Worm (Caenorhabditis elegans) whole organism, L1 larva: ENCODE results near the gene uda-1.

Experiments
- C34B4.2 ChIP-seq: sonication (generic microtip); optimal IDR thresholded peaks from 2 replicates; lab custom pipeline; 2017; ENCODE audit warnings: mild to moderate bottlenecking, missing genetic modification characterization, missing compliant biosample characterization
- F16B12.6 ChIP-seq: fragments of 150-350 bp; optimal IDR thresholded peaks from 2 replicates; lab custom pipeline; 2014; ENCODE audit warnings: missing biosample characterization, missing genetic modification characterization
- Y116A8C.19 ChIP-seq: sonication (generic microtip); optimal IDR thresholded peaks from 2 replicates; lab custom pipeline; 2016; ENCODE audit warnings: missing compliant biosample characterization, missing genetic modification characterization, borderline replicate concordance
- aha-1 ChIP-seq: fragments of 150-350 bp; optimal IDR thresholded peaks from 2 replicates; lab custom pipeline; 2014; ENCODE audit warnings: missing biosample characterization, missing genetic modification characterization
- alr-1 ChIP-seq: fragments of 200-800 bp; sonication (Bioruptor generic); optimal IDR thresholded peaks from 2 replicates; lab custom pipeline; 2018; ENCODE audit warnings: borderline replicate concordance, mild to moderate bottlenecking, missing genetic modification characterization, missing compliant biosample characterization
- aly-2 ChIP-seq: fragments of 150-350 bp; optimal IDR thresholded peaks from 2 replicates; lab custom pipeline; 2014; ENCODE audit warnings: missing biosample characterization, missing genetic modification characterization
- blmp-1 ChIP-seq: fragments of 150-350 bp; optimal IDR thresholded peaks from 2 replicates; lab custom pipeline; 2014; ENCODE audit warnings: missing biosample characterization, missing genetic modification characterization
- ceh-63 ChIP-seq: fragments of 200-800 bp; sonication (Bioruptor generic); optimal IDR thresholded peaks from 2 replicates; lab custom pipeline; 2018; ENCODE audit warnings: mild to moderate bottlenecking, missing genetic modification characterization, missing compliant biosample characterization
- ceh-82 ChIP-seq, 3 experiments: fragments of 150-350 bp in 1 of 3; sonication (generic microtip) in 2 of 3; optimal IDR thresholded peaks; 2 replicates each; lab custom pipeline; 2014 to 2017; ENCODE audit warnings: missing biosample characterization in 3 of 3, missing genetic modification characterization in 3 of 3
- ceh-88 ChIP-seq: fragments of 200-800 bp; sonication (Bioruptor generic); IDR thresholded peaks from 2 replicates; pipeline ENCODE4 v1.3.6; 2022; ENCODE audit warnings: missing genetic modification characterization, missing compliant biosample characterization
- ces-1 ChIP-seq: fragments of 150-350 bp; optimal IDR thresholded peaks from 2 replicates; lab custom pipeline; 2014; ENCODE audit warnings: missing biosample characterization, missing genetic modification reagents, missing genetic modification characterization
- dpl-1 ChIP-seq, 3 experiments: fragments of 150-350 bp in 2 of 3; sonication (generic microtip) in 1 of 3; optimal IDR thresholded peaks; 2 replicates each; lab custom pipeline; 2014 to 2017; ENCODE audit warnings: missing biosample characterization in 3 of 3, missing genetic modification characterization in 3 of 3, missing genetic modification reagents in 3 of 3
- efl-1 ChIP-seq, 4 experiments: fragments of 150-350 bp; optimal IDR thresholded peaks in 3 of 4; peaks in 1 of 4; 1 replicate in 1 of 4; 2 replicates in 3 of 4; lab custom pipeline; 2014; ENCODE audit warnings: missing biosample characterization in 2 of 4, missing genetic modification characterization in 2 of 4, missing genetic modification reagents in 2 of 4
- efl-3 ChIP-seq: fragments of 200-800 bp; sonication (Bioruptor generic); optimal IDR thresholded peaks from 2 replicates; lab custom pipeline; 2018; ENCODE audit warnings: mild to moderate bottlenecking, missing genetic modification characterization, missing compliant biosample characterization
- egl-13 ChIP-seq: sonication (generic microtip); optimal IDR thresholded peaks from 2 replicates; lab custom pipeline; 2016; ENCODE audit warnings: missing genotype, missing genetic modification reagents, missing genetic modification characterization, missing compliant biosample characterization
- fkh-8 ChIP-seq: sonication (generic microtip); optimal IDR thresholded peaks from 2 replicates; lab custom pipeline; 2016; ENCODE audit warnings: mild to moderate bottlenecking, missing genetic modification characterization, missing compliant biosample characterization
- irx-1 ChIP-seq: sonication (generic microtip); optimal IDR thresholded peaks from 2 replicates; lab custom pipeline; 2016; ENCODE audit warnings: missing genetic modification characterization, missing compliant biosample characterization
- isw-1 ChIP-seq: fragments of 200-800 bp; sonication (Bioruptor generic); IDR thresholded peaks from 2 replicates; pipeline ENCODE4 v1.3.6; 2022; ENCODE audit warnings: missing genetic modification characterization, missing compliant biosample characterization
- lin-13 ChIP-seq: fragments of 150-350 bp; optimal IDR thresholded peaks from 2 replicates; lab custom pipeline; 2014; ENCODE audit warnings: missing biosample characterization, missing genetic modification reagents, missing genetic modification characterization
- lin-14 ChIP-seq: fragments of 200-800 bp; sonication (Bioruptor generic); optimal IDR thresholded peaks from 2 replicates; lab custom pipeline; 2018; ENCODE audit warnings: mild to moderate bottlenecking, missing genetic modification characterization, moderate library complexity, missing compliant biosample characterization
- lin-35 ChIP-seq, 2 experiments: fragments of 150-350 bp; optimal IDR thresholded peaks; 2 replicates each; lab custom pipeline; 2014; ENCODE audit warnings: missing biosample characterization in 2 of 2, missing genetic modification characterization in 2 of 2, missing genetic modification reagents in 2 of 2
- lin-39 ChIP-seq: fragments of 150-350 bp; optimal IDR thresholded peaks from 2 replicates; lab custom pipeline; 2014; ENCODE audit warnings: missing biosample characterization, missing genetic modification reagents, missing genetic modification characterization
- lir-3 ChIP-seq: sonication (generic microtip); optimal IDR thresholded peaks from 2 replicates; lab custom pipeline; 2016; ENCODE audit warnings: mild to moderate bottlenecking, missing genetic modification characterization, moderate library complexity, missing compliant biosample characterization; ENCODE audit not compliant: poor library complexity
- lsy-2 ChIP-seq, 2 experiments: fragments of 150-350 bp; optimal IDR thresholded peaks; 2 replicates each; lab custom pipeline; 2014; ENCODE audit warnings: missing biosample characterization in 2 of 2, missing genetic modification characterization in 2 of 2
- mab-9 ChIP-seq: fragments of 200-800 bp; sonication (Bioruptor generic); IDR thresholded peaks from 2 replicates; pipeline ENCODE4 v1.3.6; 2022; ENCODE audit warnings: missing genetic modification reagents, missing genetic modification characterization, missing compliant biosample characterization
- mep-1 ChIP-seq: fragments of 150-350 bp; optimal IDR thresholded peaks from 2 replicates; lab custom pipeline; 2014; ENCODE audit warnings: missing biosample characterization, missing genetic modification characterization
- nhr-19 ChIP-seq: fragments of 200-800 bp; sonication (Bioruptor generic); conservative IDR thresholded peaks from 2 replicates; pipeline ENCODE4 v1.3.6; 2022; ENCODE audit warnings: missing genetic modification characterization, missing compliant biosample characterization
- nhr-20 ChIP-seq: sonication (generic microtip); optimal IDR thresholded peaks from 2 replicates; lab custom pipeline; 2016; ENCODE audit warnings: mild to moderate bottlenecking, missing genetic modification characterization, missing compliant biosample characterization
- nhr-47 ChIP-seq: sonication (generic microtip); optimal IDR thresholded peaks from 2 replicates; lab custom pipeline; 2016; ENCODE audit warnings: mild to moderate bottlenecking, missing genetic modification characterization, moderate library complexity, missing compliant biosample characterization
- nhr-71 ChIP-seq: sonication (generic microtip); optimal IDR thresholded peaks from 2 replicates; lab custom pipeline; 2016; ENCODE audit warnings: mild to moderate bottlenecking, missing genetic modification characterization, moderate library complexity, missing compliant biosample characterization
- nhr-76 ChIP-seq: sonication (generic microtip); optimal IDR thresholded peaks from 2 replicates; lab custom pipeline; 2017; ENCODE audit warnings: missing biosample characterization, missing genetic modification characterization
- nhr-85 ChIP-seq: sonication (generic microtip); peaks from one replicate; lab custom pipeline; 2016; ENCODE audit warnings: missing genetic modification characterization, inconsistent platforms, missing compliant biosample characterization
- nhr-90 ChIP-seq: sonication (generic microtip); optimal IDR thresholded peaks from 2 replicates; lab custom pipeline; 2016; ENCODE audit warnings: mild to moderate bottlenecking, missing genetic modification characterization, missing compliant biosample characterization; ENCODE audit not compliant: poor library complexity
- pag-3 ChIP-seq: sonication (generic microtip); optimal IDR thresholded peaks from 2 replicates; lab custom pipeline; 2017; ENCODE audit warnings: missing genetic modification characterization, mild to moderate bottlenecking, missing compliant biosample characterization, antibody characterized with exemption, borderline replicate concordance; ENCODE audit not compliant: insufficient read depth
- rnt-1 ChIP-seq: sonication (generic microtip); optimal IDR thresholded peaks from 2 replicates; lab custom pipeline; 2016; ENCODE audit warnings: mild to moderate bottlenecking, missing genetic modification characterization, moderate library complexity, missing compliant biosample characterization
- skn-1 ChIP-seq: fragments of 150-350 bp; optimal IDR thresholded peaks from 2 replicates; lab custom pipeline; 2014; ENCODE audit warnings: missing biosample characterization, missing genetic modification characterization
- snpc-4 ChIP-seq: fragments of 150-350 bp; optimal IDR thresholded peaks from 2 replicates; lab custom pipeline; 2014; ENCODE audit warnings: missing biosample characterization, missing genetic modification characterization
- swsn-7 ChIP-seq: sonication (generic microtip); optimal IDR thresholded peaks from 2 replicates; lab custom pipeline; 2016; ENCODE audit warnings: missing genetic modification characterization, missing compliant biosample characterization
- tbx-2 ChIP-seq: sonication (generic microtip); optimal IDR thresholded peaks from 2 replicates; lab custom pipeline; 2016; ENCODE audit warnings: missing genetic modification characterization, missing compliant biosample characterization
- tlp-1 ChIP-seq: fragments of 150-350 bp; optimal IDR thresholded peaks from 2 replicates; lab custom pipeline; 2014; ENCODE audit warnings: missing biosample characterization, missing genetic modification characterization
- unc-130 ChIP-seq: fragments of 150-350 bp; optimal IDR thresholded peaks from 2 replicates; lab custom pipeline; 2017; ENCODE audit warnings: missing biosample characterization, missing genetic modification characterization, inconsistent platforms
- unc-98 ChIP-seq: fragments of 200-800 bp; sonication (Bioruptor generic); IDR thresholded peaks from 2 replicates; pipeline ENCODE4 v1.3.6; 2022; ENCODE audit warnings: missing genetic modification characterization, missing compliant biosample characterization
- zag-1 ChIP-seq: fragments of 150-350 bp; optimal IDR thresholded peaks from 2 replicates; lab custom pipeline; 2014; ENCODE audit warnings: missing biosample characterization, missing genetic modification characterization
- ztf-11 ChIP-seq, 2 experiments: sonication (generic microtip); optimal IDR thresholded peaks; 2 replicates each; lab custom pipeline; 2016 to 2017; ENCODE audit warnings: missing genetic modification characterization in 2 of 2, missing biosample characterization in 1 of 2, missing compliant biosample characterization in 1 of 2

Gene uda-1

ce11 chrV:9986177-9986576, 18.4 kb upstream of the uda-1 start, which contains the start of gene rmd-2:
rmd-2 (minus strand) TSS chrV:9986277.
- TF ChIP-seq mep-1 (no peak), F16B12.6 (tag; lab: Kevin White, UChicago) (no peak), tbx-2 (tag; lab: Kevin White, UChicago) (no peak), aly-2 (no peak), tlp-1 (tag; lab: Kevin White, UChicago) (no peak), rnt-1 (tag; lab: Kevin White, UChicago) (peak; percentile 1), ceh-82 (tag; optimal IDR thresholded peaks at IDR 0.05; lab: Kevin White, UChicago) (no peak), lin-35 (GFP tag; optimal IDR thresholded peaks at IDR 0.05; lab: Kevin White, UChicago) (peak in 1 of 2 experiments; percentile 16), lin-14 (no peak)

ce11 chrV:9987688-9988087, 16.9 kb upstream of the uda-1 start, which contains the start of gene C27H6.8:
C27H6.8 (minus strand) TSS chrV:9987788.
- TF ChIP-seq lin-35 (GFP tag; optimal IDR thresholded peaks at IDR 0.05; lab: Kevin White, UChicago): no peak
- no peak for TF ChIP-seq efl-1 (optimal IDR thresholded peaks at IDR 0.05; lab: Kevin White, UChicago)
- peak in 1 of 2 experiments; percentile 15 for TF ChIP-seq efl-1 (GFP tag; optimal IDR thresholded peaks at IDR 0.05 in 1 of 2; lab: Kevin White, UChicago)

ce11 chrV:9991610-9992009, 12.9 kb upstream of the uda-1 start, which contains the start of the genes rde-1 and trpp-6:
rde-1 (minus strand) TSS chrV:9991642.
trpp-6 (plus strand) TSS chrV:9991895.
- TF ChIP-seq isw-1 (GFP tag; lab: Robert Waterston, UW): no peak
- no peak for TF ChIP-seq ceh-82 (tag; optimal IDR thresholded peaks at IDR 0.05; lab: Kevin White, UChicago)
- TF ChIP-seq snpc-4 (tag; lab: Kevin White, UChicago): no peak
- TF ChIP-seq F16B12.6 (tag; lab: Kevin White, UChicago): peak; percentile 82
- TF ChIP-seq nhr-71 (tag; lab: Kevin White, UChicago): peak; percentile 7
- TF ChIP-seq skn-1 (tag; lab: Kevin White, UChicago): no peak
- no peak for TF ChIP-seq lin-13 (GFP tag; lab: Kevin White, UChicago)
- no peak for TF ChIP-seq nhr-20 (tag; lab: Kevin White, UChicago)
- TF ChIP-seq mep-1: peak; percentile 35
- peak in 1 of 2 experiments; percentile 11 for TF ChIP-seq lin-35 (GFP tag; optimal IDR thresholded peaks at IDR 0.05; lab: Kevin White, UChicago)
- TF ChIP-seq nhr-76 (tag; lab: Kevin White, UChicago): no peak
- no peak for TF ChIP-seq alr-1 (tag; lab: Kevin White, UChicago)
- peak; percentile 4 for TF ChIP-seq swsn-7 (tag; lab: Kevin White, UChicago)
- TF ChIP-seq ztf-11 (tag; optimal IDR thresholded peaks at IDR 0.05; lab: Kevin White, UChicago): no peak
- TF ChIP-seq aha-1: no peak
- TF ChIP-seq nhr-47 (tag; lab: Kevin White, UChicago): peak; percentile 28
- TF ChIP-seq ceh-88: no peak
- peak in 1 of 2 experiments; percentile 45 for TF ChIP-seq efl-1 (optimal IDR thresholded peaks at IDR 0.05; lab: Kevin White, UChicago)
- TF ChIP-seq efl-1 (GFP tag; optimal IDR thresholded peaks at IDR 0.05 in 1 of 2; lab: Kevin White, UChicago): peak in 1 of 2 experiments; percentile 21
- TF ChIP-seq unc-98 (GFP tag; lab: Robert Waterston, UW): no peak
- no peak for TF ChIP-seq efl-3 (GFP tag; lab: Kevin White, UChicago)
- no peak for TF ChIP-seq irx-1 (tag; lab: Kevin White, UChicago)
- no peak for TF ChIP-seq Y116A8C.19 (tag; lab: Kevin White, UChicago)
- no peak for TF ChIP-seq nhr-19
- no peak for TF ChIP-seq lin-39
- no peak for TF ChIP-seq fkh-8
- TF ChIP-seq lsy-2 (tag; optimal IDR thresholded peaks at IDR 0.05; lab: Kevin White, UChicago): peak; percentile 6 to 13
- peak; percentile 20 for TF ChIP-seq rnt-1 (tag; lab: Kevin White, UChicago)
- TF ChIP-seq blmp-1 (tag; lab: Kevin White, UChicago): no peak
- no peak for TF ChIP-seq aly-2
- TF ChIP-seq dpl-1 (GFP tag; optimal IDR thresholded peaks at IDR 0.05; lab: Kevin White, UChicago): peak in 2 of 3 experiments; percentile 15 to 32
- no peak for TF ChIP-seq mab-9
- TF ChIP-seq pag-3 (tag; lab: Kevin White, UChicago): no peak

ce11 chrV:9995791-9996190, 8.8 kb upstream of the uda-1 start, which contains the start of gene K08H10.6:
K08H10.6 (minus strand) TSS chrV:9995891.
- TF ChIP-seq nhr-90 (tag; lab: Kevin White, UChicago) (no peak), lir-3 (no peak), nhr-85 (no peak), C34B4.2 (no peak), tlp-1 (tag; lab: Kevin White, UChicago) (no peak), ceh-82 (tag; optimal IDR thresholded peaks at IDR 0.05; lab: Kevin White, UChicago) (no peak), dpl-1 (GFP tag; optimal IDR thresholded peaks at IDR 0.05; lab: Kevin White, UChicago) (no peak), ztf-11 (tag; optimal IDR thresholded peaks at IDR 0.05; lab: Kevin White, UChicago) (no peak), unc-130 (tag; lab: Kevin White, UChicago) (no peak), lin-13 (GFP tag; lab: Kevin White, UChicago) (no peak), ces-1 (GFP tag; lab: Kevin White, UChicago) (no peak), skn-1 (tag; lab: Kevin White, UChicago) (no peak), ceh-63 (GFP tag; lab: Kevin White, UChicago) (no peak), mep-1 (no peak), egl-13 (tag; lab: Kevin White, UChicago) (no peak), zag-1 (tag; lab: Kevin White, UChicago) (no peak)
